In the genomic region with DNA sequence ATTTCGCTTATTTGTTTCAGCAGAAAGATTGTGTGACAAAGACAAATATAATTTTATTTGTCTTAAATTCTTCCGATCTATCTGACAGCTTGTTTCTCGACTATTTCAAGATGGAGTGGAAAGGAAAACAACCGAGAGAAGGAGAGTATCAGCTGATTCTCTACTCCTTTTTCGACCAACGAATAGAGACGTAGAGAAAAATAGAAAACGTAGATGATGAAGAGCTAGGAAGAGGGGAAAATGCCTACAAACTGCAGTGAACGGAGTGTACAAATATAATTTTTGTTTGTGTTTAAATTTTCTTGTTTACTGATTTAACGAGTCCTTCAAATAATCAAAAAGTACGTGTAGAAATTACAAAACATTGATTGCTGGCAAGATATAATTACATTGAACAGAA, we compare ENCODE assay signal across 7 worm cellular contexts.
TF ChIP-seq lines count a peak whose summit lies in the region.

No protein-coding gene starts in this region.

TF ChIP-seq in whole organism, L1 larva, 84 proteins besides CTCF, POLR2A, EP300 and RAD21 (continues in another document):
- peak; percentile 53 for TF ChIP-seq lin-14 (GFP tag; optimal IDR thresholded peaks at IDR 0.05; lab: Kevin White, UChicago)
- TF ChIP-seq F16B12.6 (tag; optimal IDR thresholded peaks at IDR 0.05; lab: Kevin White, UChicago), result peak; percentile 47
- TF ChIP-seq sox-4 (tag; optimal IDR thresholded peaks at IDR 0.05; lab: Kevin White, UChicago), result no peak
- TF ChIP-seq snu-23 (GFP tag; optimal IDR thresholded peaks at IDR 0.05; lab: Kevin White, UChicago), result peak; percentile 14
- peak; percentile 12 for TF ChIP-seq rnt-1 (tag; optimal IDR thresholded peaks at IDR 0.05; lab: Kevin White, UChicago)
- TF ChIP-seq irx-1 (tag; optimal IDR thresholded peaks at IDR 0.05; lab: Kevin White, UChicago), result no peak
- peak in 1 of 3 experiments; percentile 29 for TF ChIP-seq dpl-1 (GFP tag; optimal IDR thresholded peaks at IDR 0.05; lab: Kevin White, UChicago)
- TF ChIP-seq ceh-82 (tag; optimal IDR thresholded peaks at IDR 0.05; lab: Kevin White, UChicago), result peak in 1 of 3 experiments; percentile 3
- TF ChIP-seq lin-35 (GFP tag; optimal IDR thresholded peaks at IDR 0.05; lab: Kevin White, UChicago), result peak in 1 of 2 experiments; percentile 36
- TF ChIP-seq efl-3 (GFP tag; optimal IDR thresholded peaks at IDR 0.05; lab: Kevin White, UChicago), result no peak
- TF ChIP-seq lsy-2 (tag; optimal IDR thresholded peaks at IDR 0.05; lab: Kevin White, UChicago), result peak in 1 of 2 experiments; percentile 69

TF ChIP-seq in whole organism, L2 larva, 48 proteins besides CTCF, POLR2A, EP300 and RAD21:
- TF ChIP-seq lsy-2 (tag; optimal IDR thresholded peaks at IDR 0.05; lab: Kevin White, UChicago) (peak in 1 of 2 experiments; percentile 55), peb-1 (tag; optimal IDR thresholded peaks at IDR 0.05; lab: Kevin White, UChicago) (no peak), dmd-4 (tag; optimal IDR thresholded peaks at IDR 0.05; lab: Kevin White, UChicago) (no peak), nhr-129 (tag; optimal IDR thresholded peaks at IDR 0.05; lab: Kevin White, UChicago) (peak; percentile 61), ceh-82 (tag; optimal IDR thresholded peaks at IDR 0.05; lab: Kevin White, UChicago) (no peak), fos-1 (tag; optimal IDR thresholded peaks at IDR 0.05; lab: Kevin White, UChicago) (peak; percentile 25), ztf-4 (tag; optimal IDR thresholded peaks at IDR 0.05; lab: Kevin White, UChicago) (no peak), unc-39 (tag; optimal IDR thresholded peaks at IDR 0.05; lab: Kevin White, UChicago) (no peak), lin-13 (GFP tag; optimal IDR thresholded peaks at IDR 0.05; lab: Kevin White, UChicago) (no peak), crh-2 (tag; optimal IDR thresholded peaks at IDR 0.05; lab: Kevin White, UChicago) (peak; percentile 30), C34F6.9 (tag; optimal IDR thresholded peaks at IDR 0.05; lab: Kevin White, UChicago) (peak; percentile 56), unc-55 (GFP tag; optimal IDR thresholded peaks at IDR 0.05; lab: Kevin White, UChicago) (peak; percentile 51)

TF ChIP-seq in whole organism, L3 larva, 47 proteins besides CTCF, POLR2A, EP300 and RAD21 (continues in another document):
- no peak for TF ChIP-seq eor-1 (tag; optimal IDR thresholded peaks at IDR 0.05; lab: Kevin White, UChicago)
- TF ChIP-seq elt-1 (tag; optimal IDR thresholded peaks at IDR 0.05; lab: Kevin White, UChicago), result no peak
- TF ChIP-seq hmg-11 (tag; optimal IDR thresholded peaks at IDR 0.05; lab: Kevin White, UChicago), result peak; percentile 33
- TF ChIP-seq nhr-43 (tag; optimal IDR thresholded peaks at IDR 0.05; lab: Kevin White, UChicago; ENCODE audit: poor library complexity, severe bottlenecking), result no peak
- no peak for TF ChIP-seq nhr-28 (tag; optimal IDR thresholded peaks at IDR 0.05; lab: Kevin White, UChicago)
- TF ChIP-seq pha-4 (tag; optimal IDR thresholded peaks at IDR 0.05; lab: Kevin White, UChicago), result peak; percentile 90
- peak; percentile 55 for TF ChIP-seq snpc-4 (tag; optimal IDR thresholded peaks at IDR 0.05; lab: Kevin White, UChicago)
- no peak for TF ChIP-seq ztf-11 (tag; optimal IDR thresholded peaks at IDR 0.05; lab: Kevin White, UChicago)
- TF ChIP-seq ceh-28 (tag; optimal IDR thresholded peaks at IDR 0.05; lab: Kevin White, UChicago), result no peak
- TF ChIP-seq lsy-12 (tag; optimal IDR thresholded peaks at IDR 0.05; lab: Kevin White, UChicago), result no peak
- TF ChIP-seq ama-1 (optimal IDR thresholded peaks at IDR 0.05; lab: Kevin White, UChicago), result no peak
- peak; percentile 32 for TF ChIP-seq nfya-1 (tag; optimal IDR thresholded peaks at IDR 0.05; lab: Kevin White, UChicago; ENCODE audit: insufficient read depth)
- TF ChIP-seq lin-15B (tag; optimal IDR thresholded peaks at IDR 0.05; lab: Kevin White, UChicago), result peak; percentile 8

TF ChIP-seq in whole organism, L4 larva, 104 proteins besides CTCF, POLR2A, EP300 and RAD21 (continues in another document):
- TF ChIP-seq rbr-2 (tag; optimal IDR thresholded peaks at IDR 0.05; lab: Kevin White, UChicago) (peak; percentile 13), fkh-10 (GFP tag; optimal IDR thresholded peaks at IDR 0.05; lab: Kevin White, UChicago) (peak; percentile 15), nhr-28 (tag; optimal IDR thresholded peaks at IDR 0.05; lab: Kevin White, UChicago) (peak; percentile 57), hlh-11 (tag; optimal IDR thresholded peaks at IDR 0.05; lab: Kevin White, UChicago) (peak; percentile 69), lin-38 (GFP tag; IDR thresholded peaks at IDR 0.05; lab: Robert Waterston, UW) (peak; percentile 29; the same call in 1 of the 2 replicates), nhr-77 (tag; optimal IDR thresholded peaks at IDR 0.05; lab: Kevin White, UChicago) (peak; percentile 6), mes-2 (tag; optimal IDR thresholded peaks at IDR 0.05; lab: Kevin White, UChicago; ENCODE audit: poor library complexity, severe bottlenecking) (peak; percentile 6), daf-16 (GFP tag; optimal IDR thresholded peaks at IDR 0.05; lab: Kevin White, UChicago) (no peak), daf-16 (tag; optimal IDR thresholded peaks at IDR 0.05; lab: Kevin White, UChicago) (peak; percentile 75), dve-1 (tag; optimal IDR thresholded peaks at IDR 0.05; lab: Kevin White, UChicago; ENCODE audit: insufficient read depth) (peak; percentile 25), daf-8 (GFP tag; IDR thresholded peaks at IDR 0.05; lab: Robert Waterston, UW) (no peak), ces-1 (GFP tag; optimal IDR thresholded peaks at IDR 0.05; lab: Kevin White, UChicago) (no peak), zag-1 (tag; optimal IDR thresholded peaks at IDR 0.05; lab: Kevin White, UChicago) (no peak)

TF ChIP-seq in whole organism, late embryonic, 69 proteins besides CTCF, POLR2A, EP300 and RAD21:
- TF ChIP-seq nfya-1 (tag; optimal IDR thresholded peaks at IDR 0.05; lab: Kevin White, UChicago) (peak; percentile 2), hlh-30 (tag; optimal IDR thresholded peaks at IDR 0.05; lab: Kevin White, UChicago; ENCODE audit: insufficient read depth) (peak; percentile 55), F13H6.1 (tag; optimal IDR thresholded peaks at IDR 0.05; lab: Kevin White, UChicago) (no peak)

TF ChIP-seq in whole organism, mixed stage, embryonic, 35 proteins besides CTCF, POLR2A, EP300 and RAD21:
- peak; percentile 21 for TF ChIP-seq ces-1 (GFP tag; optimal IDR thresholded peaks at IDR 0.05; lab: Kevin White, UChicago)
- TF ChIP-seq mab-5 (tag; optimal IDR thresholded peaks at IDR 0.05; lab: Kevin White, UChicago), result no peak

TF ChIP-seq in whole organism, young adult, 124 proteins besides CTCF, POLR2A, EP300 and RAD21 (continues in another document):
- TF ChIP-seq F57C9.4 (tag; optimal IDR thresholded peaks at IDR 0.05; lab: Kevin White, UChicago), result no peak
- TF ChIP-seq unc-130 (GFP tag; optimal IDR thresholded peaks at IDR 0.05; lab: Kevin White, UChicago), result no peak
- TF ChIP-seq C17E4.6 (GFP tag; IDR thresholded peaks at IDR 0.05; lab: Robert Waterston, UW), result no peak
- no peak for TF ChIP-seq pbrm-1 (GFP tag; IDR thresholded peaks at IDR 0.05; lab: Robert Waterston, UW)
- TF ChIP-seq F39B2.1 (GFP tag; IDR thresholded peaks at IDR 0.05; lab: Robert Waterston, UW), result no peak
- TF ChIP-seq ztf-6 (GFP tag; IDR thresholded peaks at IDR 0.05; lab: Robert Waterston, UW), result no peak
- TF ChIP-seq cebp-1 (GFP tag; IDR thresholded peaks at IDR 0.05; lab: Robert Waterston, UW), result no peak
- peak; percentile 26 for TF ChIP-seq cebp-1 (tag; optimal IDR thresholded peaks at IDR 0.05; lab: Kevin White, UChicago)
- TF ChIP-seq lin-26 (GFP tag; IDR thresholded peaks at IDR 0.05; lab: Robert Waterston, UW), result no peak
- peak; percentile 68 for TF ChIP-seq pha-4 (tag; optimal IDR thresholded peaks at IDR 0.05; lab: Kevin White, UChicago)
- no peak for TF ChIP-seq mes-4 (tag; optimal IDR thresholded peaks at IDR 0.05; lab: Kevin White, UChicago)
- TF ChIP-seq ets-4 (GFP tag; optimal IDR thresholded peaks at IDR 0.05; lab: Kevin White, UChicago), result no peak
- no peak for TF ChIP-seq D2030.7 (GFP tag; IDR thresholded peaks at IDR 0.05; lab: Robert Waterston, UW)
- no peak for TF ChIP-seq sea-2 (GFP tag; IDR thresholded peaks at IDR 0.05; lab: Robert Waterston, UW)
- no peak for TF ChIP-seq nfya-1 (tag; optimal IDR thresholded peaks at IDR 0.05; lab: Kevin White, UChicago; ENCODE audit: borderline replicate concordance, insufficient read depth)
- TF ChIP-seq snpc-3.4 (tag; optimal IDR thresholded peaks at IDR 0.05; lab: Kevin White, UChicago), result no peak
- no peak for TF ChIP-seq him-1 (tag; optimal IDR thresholded peaks at IDR 0.05; lab: Kevin White, UChicago)
- TF ChIP-seq ccch-3 (GFP tag; optimal IDR thresholded peaks at IDR 0.05; lab: Kevin White, UChicago), result no peak
- no peak for TF ChIP-seq hmg-20 (GFP tag; IDR thresholded peaks at IDR 0.05; lab: Robert Waterston, UW)
- no peak for TF ChIP-seq ceh-79 (tag; optimal IDR thresholded peaks at IDR 0.05; lab: Kevin White, UChicago)
- no peak for TF ChIP-seq Y95B8A.8 (GFP tag; IDR thresholded peaks at IDR 0.05; lab: Robert Waterston, UW)
- no peak for TF ChIP-seq egl-18 (GFP tag; IDR thresholded peaks at IDR 0.05; lab: Robert Waterston, UW)
- TF ChIP-seq tbp1 (GFP tag; optimal IDR thresholded peaks at IDR 0.05; lab: Kevin White, UChicago), result no peak
- no peak for TF ChIP-seq rcor-1 (GFP tag; IDR thresholded peaks at IDR 0.05; lab: Robert Waterston, UW)
- TF ChIP-seq nhr-80 (tag; optimal IDR thresholded peaks at IDR 0.05; lab: Kevin White, UChicago), result peak; percentile 24
- peak; percentile 50; the same call in 1 of the 2 replicates for TF ChIP-seq hmg-1.2 (GFP tag; IDR thresholded peaks at IDR 0.05; lab: Robert Waterston, UW)
- no peak for TF ChIP-seq T07F8.4 (tag; optimal IDR thresholded peaks at IDR 0.05; lab: Kevin White, UChicago)
- no peak for TF ChIP-seq T26A5.8 (tag; optimal IDR thresholded peaks at IDR 0.05; lab: Kevin White, UChicago)
- TF ChIP-seq ceh-58 (GFP tag; IDR thresholded peaks at IDR 0.05; lab: Robert Waterston, UW), result no peak
- TF ChIP-seq egl-44 (GFP tag; IDR thresholded peaks at IDR 0.05; lab: Robert Waterston, UW), result no peak
- TF ChIP-seq F49E8.2 (tag; optimal IDR thresholded peaks at IDR 0.05; lab: Kevin White, UChicago; ENCODE audit: insufficient read depth), result no peak
- no peak for TF ChIP-seq F55B11.4 (tag; optimal IDR thresholded peaks at IDR 0.05; lab: Kevin White, UChicago; ENCODE audit: borderline replicate concordance, insufficient read depth)
- TF ChIP-seq B0019.2 (GFP tag; conservative IDR thresholded peaks at IDR 0.05; lab: Robert Waterston, UW), result no peak
- TF ChIP-seq F23B12.7 (tag; optimal IDR thresholded peaks at IDR 0.05; lab: Kevin White, UChicago; ENCODE audit: insufficient read depth), result no peak
- no peak for TF ChIP-seq gei-17 (GFP tag; optimal IDR thresholded peaks at IDR 0.05; lab: Kevin White, UChicago)
- no peak for TF ChIP-seq ztf-3 (GFP tag; optimal IDR thresholded peaks at IDR 0.05; lab: Kevin White, UChicago)
- no peak for TF ChIP-seq lsy-27 (tag; optimal IDR thresholded peaks at IDR 0.05; lab: Kevin White, UChicago; ENCODE audit: borderline replicate concordance, insufficient read depth)
- TF ChIP-seq B0035.1 (tag; optimal IDR thresholded peaks at IDR 0.05; lab: Kevin White, UChicago), result no peak
